Fruit fly (Drosophila melanogaster) whole organism, embryonic: ENCODE data around the gene qtc.
A peak's percentile ranks its signal among the peaks of the same experiment; 100 is the strongest.

Source experiments
- Atf-2 ChIP-seq: fragments of 200-800 bp; sonication (Bioruptor generic); optimal IDR thresholded peaks from 2 replicates; lab custom pipeline; 2016; ENCODE audit warnings: missing biosample characterization, missing genetic modification characterization
- CG10209 ChIP-seq: fragments of 200-800 bp; sonication (Bioruptor generic); optimal IDR thresholded peaks from 3 replicates; lab custom pipeline; 2017; ENCODE audit warnings: missing biosample characterization, mild to moderate bottlenecking, missing genetic modification characterization, missing genetic modification reagents
- CG11560 ChIP-seq: fragments of 200-800 bp; sonication (Bioruptor generic); IDR thresholded peaks from 3 replicates; pipeline ENCODE4 v1.3.6; 2022; ENCODE audit warnings: missing biosample characterization, missing genetic modification characterization
- CG13894 ChIP-seq: fragments of 200-800 bp; sonication (Bioruptor generic); optimal IDR thresholded peaks from 3 replicates; lab custom pipeline; 2018; ENCODE audit warnings: missing biosample characterization, mild to moderate bottlenecking, missing genetic modification characterization, moderate library complexity
- CG14860 ChIP-seq: fragments of 200-800 bp; sonication (Bioruptor generic); IDR thresholded peaks from 3 replicates; pipeline ENCODE4 v1.3.6; 2022; ENCODE audit warnings: missing biosample characterization, missing genetic modification characterization; ENCODE audit not compliant: partially characterized antibody
- CG1529 ChIP-seq: fragments of 200-800 bp; sonication (Bioruptor generic); optimal IDR thresholded peaks from 3 replicates; lab custom pipeline; 2018; ENCODE audit warnings: missing biosample characterization, missing genetic modification characterization
- CG17802 ChIP-seq: fragments of 200-800 bp; sonication (Bioruptor generic); optimal IDR thresholded peaks from 2 replicates; lab custom pipeline; 2018; ENCODE audit warnings: missing biosample characterization, mild to moderate bottlenecking, missing genetic modification characterization, moderate library complexity
- CG18011 ChIP-seq: fragments of 200-800 bp; sonication (Bioruptor generic); optimal IDR thresholded peaks from 2 replicates; lab custom pipeline; 2017; ENCODE audit warnings: missing biosample characterization, missing genetic modification characterization, mild to moderate bottlenecking, moderate library complexity, missing genotype
- CG18764 ChIP-seq: fragments of 200-800 bp; sonication (Bioruptor generic); optimal IDR thresholded peaks from 3 replicates; lab custom pipeline; 2016; ENCODE audit warnings: missing biosample characterization, missing genetic modification characterization
- CG2116 ChIP-seq: fragments of 200-800 bp; sonication (Bioruptor generic); optimal IDR thresholded peaks from 3 replicates; lab custom pipeline; 2018; ENCODE audit warnings: missing biosample characterization, mild to moderate bottlenecking, missing genetic modification characterization
- CG31441 ChIP-seq: fragments of 200-800 bp; sonication (Bioruptor generic); IDR thresholded peaks from 2 replicates; pipeline ENCODE4 v1.3.6; 2022; ENCODE audit warnings: missing biosample characterization, missing genetic modification characterization
- CG32772 ChIP-seq: fragments of 200-800 bp; sonication (Bioruptor generic); IDR thresholded peaks from 2 replicates; pipeline ENCODE4 v1.3.6; 2022; ENCODE audit warnings: missing biosample characterization, missing genetic modification characterization
- CG33557 ChIP-seq: fragments of 200-800 bp; sonication (Bioruptor generic); optimal IDR thresholded peaks from 2 replicates; lab custom pipeline; 2019; ENCODE audit warnings: missing biosample characterization, mild to moderate bottlenecking, missing genetic modification characterization, moderate library complexity
- CG3847 ChIP-seq: fragments of 200-800 bp; sonication (Bioruptor generic); IDR thresholded peaks from 2 replicates; pipeline ENCODE4 v1.3.6; 2022; ENCODE audit warnings: missing biosample characterization, missing genetic modification characterization
- CG3995 ChIP-seq: fragments of 200-800 bp; sonication (Bioruptor generic); optimal IDR thresholded peaks from 3 replicates; lab custom pipeline; 2016; ENCODE audit warnings: missing biosample characterization, missing genetic modification characterization
- CG43689 ChIP-seq: fragments of 200-800 bp; sonication (Bioruptor generic); IDR thresholded peaks from 2 replicates; pipeline ENCODE4 v1.3.6; 2022; ENCODE audit warnings: missing biosample characterization, missing genetic modification characterization
- CG4617 ChIP-seq: fragments of 200-800 bp; sonication (Bioruptor generic); optimal IDR thresholded peaks from 3 replicates; lab custom pipeline; 2016; ENCODE audit warnings: missing biosample characterization, missing genetic modification characterization, borderline replicate concordance
- CG6813 ChIP-seq: fragments of 200-800 bp; sonication (Bioruptor generic); optimal IDR thresholded peaks from 2 replicates; lab custom pipeline; 2017; ENCODE audit warnings: missing biosample characterization, missing genetic modification characterization, mild to moderate bottlenecking, moderate library complexity, missing genetic modification reagents
- CG7745 ChIP-seq: fragments of 200-800 bp; sonication (Bioruptor generic); optimal IDR thresholded peaks from 2 replicates; lab custom pipeline; 2018; ENCODE audit warnings: missing biosample characterization, mild to moderate bottlenecking, missing genetic modification characterization, moderate library complexity
- CG8281 ChIP-seq: fragments of 200-800 bp; sonication (Bioruptor generic); optimal IDR thresholded peaks from 2 replicates; lab custom pipeline; 2018; ENCODE audit warnings: missing biosample characterization, mild to moderate bottlenecking, missing genetic modification characterization, moderate library complexity
- CG8944 ChIP-seq: fragments of 200-800 bp; sonication (Bioruptor generic); optimal IDR thresholded peaks from 3 replicates; lab custom pipeline; 2016; ENCODE audit warnings: missing biosample characterization, missing genetic modification characterization
- Deaf1 ChIP-seq: fragments of 200-800 bp; optimal IDR thresholded peaks from 3 replicates; lab custom pipeline; 2019; ENCODE audit warnings: missing biosample characterization, mild to moderate bottlenecking, missing genetic modification characterization, moderate library complexity
- Ets65A ChIP-seq: fragments of 200-800 bp; sonication (Bioruptor generic); peaks from one replicate; lab custom pipeline; 2016; ENCODE audit warnings: missing biosample characterization, missing genetic modification characterization
- Hey ChIP-seq: fragments of 200-800 bp; sonication (Bioruptor generic); optimal IDR thresholded peaks from 3 replicates; lab custom pipeline; 2018; ENCODE audit warnings: missing biosample characterization, mild to moderate bottlenecking, missing genetic modification characterization
- NC2α ChIP-seq: fragments of 200-800 bp; sonication (Bioruptor generic); optimal IDR thresholded peaks from 2 replicates; lab custom pipeline; 2016; ENCODE audit warnings: missing biosample characterization, missing genetic modification characterization
- NK7.1 ChIP-seq: fragments of 200-800 bp; sonication (Bioruptor generic); optimal IDR thresholded peaks from 3 replicates; lab custom pipeline; 2016; ENCODE audit warnings: missing biosample characterization, missing genetic modification characterization
- Optix ChIP-seq: fragments of 200-800 bp; sonication (Bioruptor generic); IDR thresholded peaks from 3 replicates; pipeline ENCODE4 v1.3.6; 2022; ENCODE audit warnings: missing biosample characterization, missing genetic modification characterization
- Rfx ChIP-seq: fragments of 200-800 bp; sonication (Bioruptor generic); IDR thresholded peaks from 2 replicates; pipeline ENCODE4 v1.3.6; 2022; ENCODE audit warnings: missing biosample characterization, missing genetic modification characterization
- Ssrp ChIP-seq: fragments of 200-800 bp; sonication (Bioruptor generic); optimal IDR thresholded peaks from 2 replicates; lab custom pipeline; 2018; ENCODE audit warnings: missing biosample characterization, mild to moderate bottlenecking, missing genetic modification characterization, moderate library complexity
- Stat92E ChIP-seq, 3 experiments: fragments of >200 bp in 2 of 3; fragments of 200-800 bp in 1 of 3; sonication (Bioruptor generic) in 1 of 3; optimal IDR thresholded peaks; 2 replicates each; lab custom pipeline; 2017 to 2019; ENCODE audit warnings: missing biosample characterization in 3 of 3, missing genetic modification characterization in 3 of 3, mild to moderate bottlenecking in 1 of 3, moderate library complexity in 1 of 3
- ab ChIP-seq: fragments of 200-800 bp; sonication (Bioruptor generic); optimal IDR thresholded peaks from 2 replicates; lab custom pipeline; 2016; ENCODE audit warnings: missing biosample characterization, missing genetic modification characterization
- az2 ChIP-seq: fragments of 200-800 bp; sonication (Bioruptor generic); optimal IDR thresholded peaks from 3 replicates; lab custom pipeline; 2016; ENCODE audit warnings: missing biosample characterization, missing genetic modification characterization
- bigmax ChIP-seq: fragments of 200-800 bp; sonication (Bioruptor generic); optimal IDR thresholded peaks from 2 replicates; lab custom pipeline; 2018; ENCODE audit warnings: missing biosample characterization, mild to moderate bottlenecking, missing genetic modification characterization
- btn ChIP-seq: fragments of 200-800 bp; sonication (Bioruptor generic); optimal IDR thresholded peaks from 2 replicates; lab custom pipeline; 2016; ENCODE audit warnings: missing biosample characterization, missing genetic modification characterization
- dpn ChIP-seq, 2 experiments: fragments of 200-800 bp; sonication (Bioruptor generic); optimal IDR thresholded peaks; 3 replicates each; lab custom pipeline; 2016; ENCODE audit warnings: missing biosample characterization in 2 of 2, missing genetic modification characterization in 2 of 2
- fd3F ChIP-seq: fragments of 200-800 bp; sonication (Bioruptor generic); optimal IDR thresholded peaks from 2 replicates; lab custom pipeline; 2018; ENCODE audit warnings: missing biosample characterization, mild to moderate bottlenecking, missing genetic modification characterization, moderate library complexity
- ftz-f1 ChIP-seq: fragments of 200-800 bp; sonication (Bioruptor generic); optimal IDR thresholded peaks from 2 replicates; lab custom pipeline; 2016; ENCODE audit warnings: missing biosample characterization, missing genetic modification characterization
- kay ChIP-seq: fragments of 200-800 bp; sonication (Bioruptor generic); optimal IDR thresholded peaks from 2 replicates; lab custom pipeline; 2016; ENCODE audit warnings: missing biosample characterization, missing genetic modification characterization
- lab ChIP-seq: fragments of 200-800 bp; sonication (Bioruptor generic); optimal IDR thresholded peaks from 3 replicates; lab custom pipeline; 2017; ENCODE audit warnings: missing biosample characterization, missing genetic modification characterization, mild to moderate bottlenecking, moderate library complexity, missing genetic modification reagents
- lbe ChIP-seq: fragments of 200-800 bp; sonication (Bioruptor generic); optimal IDR thresholded peaks from 2 replicates; lab custom pipeline; 2016; ENCODE audit warnings: missing biosample characterization, mild to moderate bottlenecking, missing genetic modification characterization
- luna ChIP-seq: fragments of 200-800 bp; sonication (Bioruptor generic); optimal IDR thresholded peaks from 2 replicates; lab custom pipeline; 2016; ENCODE audit warnings: missing biosample characterization, missing genetic modification characterization
- maf-S ChIP-seq: fragments of 200-800 bp; sonication (Bioruptor generic); optimal IDR thresholded peaks from 2 replicates; lab custom pipeline; 2016; ENCODE audit warnings: missing biosample characterization, missing genetic modification characterization
- mld ChIP-seq: fragments of 200-800 bp; sonication (Bioruptor generic); IDR thresholded peaks from 3 replicates; pipeline ENCODE4 v1.3.6; 2022; ENCODE audit warnings: missing biosample characterization, missing genetic modification characterization; ENCODE audit not compliant: partially characterized antibody
- otp ChIP-seq: fragments of 200-800 bp; sonication (Bioruptor generic); IDR thresholded peaks from 3 replicates; pipeline ENCODE4, ENCODE4 v1.3.6; 2022; ENCODE audit warnings: missing biosample characterization, missing genetic modification characterization
- salm ChIP-seq: fragments of 200-800 bp; sonication (Bioruptor generic); optimal IDR thresholded peaks from 2 replicates; lab custom pipeline; 2018; ENCODE audit warnings: missing biosample characterization, mild to moderate bottlenecking, missing genetic modification characterization
- stwl ChIP-seq: fragments of 200-800 bp; sonication (Bioruptor generic); optimal IDR thresholded peaks from 3 replicates; lab custom pipeline; 2018; ENCODE audit warnings: missing biosample characterization, mild to moderate bottlenecking, missing genetic modification characterization, moderate library complexity
- tna ChIP-seq: fragments of 200-800 bp; sonication (Bioruptor generic); IDR thresholded peaks from 2 replicates; pipeline ENCODE4 v1.3.6; 2022; ENCODE audit warnings: missing biosample characterization, missing genetic modification characterization; ENCODE audit not compliant: partially characterized antibody
- ttk ChIP-seq: fragments of 200-800 bp; sonication (Bioruptor generic); IDR thresholded peaks from 2 replicates; pipeline ENCODE4 v2.1.2; 2022; ENCODE audit warnings: missing biosample characterization, missing genetic modification characterization
- vnd ChIP-seq: fragments of 200-800 bp; sonication (Bioruptor generic); IDR thresholded peaks from 3 replicates; pipeline ENCODE4 v1.3.6; 2022; ENCODE audit warnings: missing biosample characterization, missing genetic modification characterization; ENCODE audit not compliant: partially characterized antibody
- yki ChIP-seq: fragments of >200 bp; optimal IDR thresholded peaks from 3 replicates; lab custom pipeline; 2018

Gene qtc

DNA sequence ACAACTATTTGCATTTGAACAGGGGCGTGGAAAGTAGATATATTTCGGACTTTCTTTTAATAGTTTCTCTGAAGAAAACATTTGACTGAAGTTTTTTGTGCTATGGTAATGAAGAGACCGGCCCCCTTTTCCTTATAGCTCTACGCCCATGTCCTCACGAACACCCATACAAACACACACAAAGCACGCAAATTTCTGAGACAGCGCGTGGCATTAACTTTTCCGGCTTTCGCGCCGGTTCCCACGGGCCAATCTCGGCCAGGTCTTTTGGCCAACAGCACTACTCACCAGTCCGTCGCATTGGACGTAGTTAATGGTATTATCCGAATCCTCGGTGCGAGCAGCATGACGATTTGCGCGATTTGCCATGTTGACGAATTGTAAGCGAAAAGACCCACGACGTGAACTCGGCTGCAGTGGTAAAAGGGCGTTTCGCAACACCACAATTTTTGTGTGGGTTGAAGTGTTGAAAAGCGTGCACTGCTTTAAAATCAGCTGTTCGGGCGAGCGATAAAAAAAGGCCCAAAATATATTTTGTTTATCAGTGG, 8.2 kb upstream of the qtc start, which contains the start of gene senju (continued):
- TF ChIP-seq NK7.1 (GFP tag; lab: Kevin White, UChicago) (peak; percentile 81), otp (GFP tag; lab: Robert Waterston, UW) (peak; percentile 57), CG4617 (GFP tag; lab: Kevin White, UChicago) (peak; percentile 95), dpn (GFP tag; optimal IDR thresholded peaks at IDR 0.05; lab: Kevin White, UChicago) (peak; percentile 85 to 93), bigmax (GFP tag; lab: Kevin White, UChicago) (peak; percentile 30), lab (peak; percentile 91), ttk (peak; percentile 69), CG6813 (peak; percentile 79), CG10209 (GFP tag; lab: Kevin White, UChicago) (peak; percentile 77), tna (GFP tag; lab: Robert Waterston, UW) (no peak), NC2α (GFP tag; lab: Kevin White, UChicago) (peak; percentile 66), Rfx (peak; percentile 86), Ssrp (tag; lab: Kevin White, UChicago) (peak; percentile 66), az2 (GFP tag; lab: Kevin White, UChicago) (peak; percentile 88), CG13894 (peak; percentile 82), CG17802 (tag; lab: Kevin White, UChicago) (no peak), mld (0 out of 3 replicates have a peak, but pooled peaks have one; percentile 46), lbe (GFP tag; lab: Kevin White, UChicago) (peak; percentile 69), CG3847 (GFP tag; lab: Robert Waterston, UW) (peak; percentile 90), CG18011 (GFP tag; lab: Kevin White, UChicago) (peak; percentile 86), ab (GFP tag; lab: Kevin White, UChicago) (peak; percentile 61), CG11560 (tag; lab: Robert Waterston, UW) (no peak), stwl (peak; percentile 79), Deaf1 (peak; percentile 86), CG1529 (GFP tag; lab: Kevin White, UChicago) (peak; percentile 72), maf-S (GFP tag; lab: Kevin White, UChicago) (peak; percentile 65), yki (lab: Kevin White, UChicago) (no peak), fd3F (GFP tag; lab: Kevin White, UChicago) (peak; percentile 50), Optix (GFP tag; lab: Robert Waterston, UW) (peak; percentile 81), CG14860 (GFP tag; lab: Robert Waterston, UW) (peak; percentile 47; the same call in 1 of the 3 replicates), CG31441 (GFP tag; lab: Robert Waterston, UW) (peak; percentile 81), kay (GFP tag; lab: Kevin White, UChicago) (peak; percentile 70), CG2116 (GFP tag; lab: Kevin White, UChicago) (peak; percentile 67), CG43689 (GFP tag; lab: Robert Waterston, UW) (peak; percentile 76), ftz-f1 (GFP tag; lab: Kevin White, UChicago) (peak; percentile 75), btn (peak; percentile 78), CG32772 (GFP tag; lab: Robert Waterston, UW) (peak; percentile 60), CG33557 (peak; percentile 72), salm (tag; lab: Kevin White, UChicago) (peak; percentile 47), CG18764 (GFP tag; lab: Kevin White, UChicago) (peak; percentile 74), Atf-2 (GFP tag; lab: Kevin White, UChicago) (peak; percentile 62), vnd (GFP tag; lab: Robert Waterston, UW) (peak; percentile 23; the same call in 1 of the 3 replicates), luna (peak; percentile 46), CG8281 (tag; lab: Kevin White, UChicago) (peak; percentile 56), Stat92E (GFP tag; optimal IDR thresholded peaks at IDR 0.05; lab: Kevin White, UChicago) (peak in 1 of 3 experiments; percentile 8), CG7745 (no peak), Ets65A (peak; percentile 96), Hey (peak; percentile 69), CG8944 (GFP tag; lab: Kevin White, UChicago) (peak; percentile 93), CG3995 (peak; percentile 56)
